Worm (Caenorhabditis elegans) whole organism, L3 larva: Measurements from ENCODE around the gene crn-2.

ENCODE experiments used
- ZK546.5 ChIP-seq: sonication (generic microtip); optimal IDR thresholded peaks from 2 replicates; lab custom pipeline; 2017; ENCODE audit warnings: missing biosample characterization, missing genetic modification characterization
- ceh-9 ChIP-seq: sonication (generic microtip); optimal IDR thresholded peaks from 2 replicates; lab custom pipeline; 2018; ENCODE audit warnings: missing biosample characterization, missing genetic modification characterization
- daf-12 ChIP-seq: fragments of 150-350 bp; optimal IDR thresholded peaks from 2 replicates; lab custom pipeline; 2014; ENCODE audit warnings: missing biosample characterization, missing genetic modification reagents, missing genetic modification characterization
- fkh-10 ChIP-seq: sonication (generic microtip); optimal IDR thresholded peaks from 2 replicates; lab custom pipeline; 2017; ENCODE audit warnings: missing biosample characterization, missing genetic modification reagents, missing genetic modification characterization
- lin-15B ChIP-seq: fragments of 150-350 bp; optimal IDR thresholded peaks from 2 replicates; lab custom pipeline; 2014; ENCODE audit warnings: missing biosample characterization, missing genetic modification characterization
- nhr-237 ChIP-seq: fragments of 150-350 bp; optimal IDR thresholded peaks from 2 replicates; lab custom pipeline; 2014; ENCODE audit warnings: missing biosample characterization, missing genetic modification characterization
- nhr-43 ChIP-seq: sonication (generic microtip); optimal IDR thresholded peaks from 2 replicates; lab custom pipeline; 2016; ENCODE audit warnings: mild to moderate bottlenecking, missing genetic modification characterization, missing compliant biosample characterization; ENCODE audit not compliant: poor library complexity, severe bottlenecking
- nhr-67 ChIP-seq: fragments of 150-350 bp; optimal IDR thresholded peaks from 2 replicates; lab custom pipeline; 2014; ENCODE audit warnings: missing biosample characterization, missing genetic modification characterization
- pqm-1 ChIP-seq: fragments of 150-350 bp; optimal IDR thresholded peaks from 2 replicates; lab custom pipeline; 2017; ENCODE audit warnings: missing biosample characterization, missing genetic modification characterization, inconsistent platforms
- skn-1 ChIP-seq: fragments of 150-350 bp; optimal IDR thresholded peaks from 2 replicates; lab custom pipeline; 2014; ENCODE audit warnings: missing biosample characterization, missing genetic modification characterization
- zag-1 ChIP-seq: fragments of 150-350 bp; optimal IDR thresholded peaks from 2 replicates; lab custom pipeline; 2014; ENCODE audit warnings: missing biosample characterization, missing genetic modification characterization
- ztf-4 ChIP-seq: fragments of 150-350 bp; optimal IDR thresholded peaks from 2 replicates; lab custom pipeline; 2014; ENCODE audit warnings: missing biosample characterization, missing genetic modification characterization

- TF ChIP-seq daf-12: no peak
- no peak for TF ChIP-seq ZK546.5 (tag; lab: Kevin White, UChicago)
- TF ChIP-seq nhr-237 (tag; lab: Kevin White, UChicago): no peak
- no peak for TF ChIP-seq ceh-9 (tag; lab: Kevin White, UChicago)
- no peak for TF ChIP-seq fkh-10 (GFP tag; lab: Kevin White, UChicago)
- no peak for TF ChIP-seq nhr-43 (tag; lab: Kevin White, UChicago)
- TF ChIP-seq nhr-67 (tag; lab: Kevin White, UChicago): no peak
- TF ChIP-seq lin-15B (tag; lab: Kevin White, UChicago): no peak
- no peak for TF ChIP-seq pqm-1 (tag; lab: Kevin White, UChicago)
- TF ChIP-seq skn-1 (tag; lab: Kevin White, UChicago): no peak
- TF ChIP-seq ztf-4 (tag; lab: Kevin White, UChicago): no peak
- TF ChIP-seq zag-1 (tag; lab: Kevin White, UChicago): no peak
Observed at ce11 chrV:5614724-5615123, 20.3 kb downstream of the crn-2 start, which contains the start of gene M03E7.3.
